Fruit fly (Drosophila melanogaster) whole organism, embryonic: ENCODE data around the gene CG7430.

ENCODE experiments used
- ATbp ChIP-seq: fragments of 200-800 bp; sonication (Bioruptor generic); optimal IDR thresholded peaks from 2 replicates; lab custom pipeline; 2017; ENCODE audit warnings: missing biosample characterization, mild to moderate bottlenecking, missing genetic modification characterization, missing genetic modification reagents
- Bgb ChIP-seq: fragments of 200-800 bp; sonication (Bioruptor generic); IDR thresholded peaks from 2 replicates; pipeline ENCODE4 v1.3.6; 2022; ENCODE audit warnings: missing biosample characterization, missing genetic modification characterization; ENCODE audit not compliant: partially characterized antibody
- Blimp-1 ChIP-seq: fragments of 200-800 bp; sonication (Bioruptor generic); optimal IDR thresholded peaks from 3 replicates; lab custom pipeline; 2018; ENCODE audit warnings: missing biosample characterization, missing genetic modification characterization, mild to moderate bottlenecking, moderate library complexity, missing genetic modification reagents
- C15 ChIP-seq: fragments of 200-800 bp; sonication (Bioruptor generic); IDR thresholded peaks from 3 replicates; pipeline ENCODE4 v1.3.6; 2022; ENCODE audit warnings: missing biosample characterization, missing genetic modification characterization
- CG11085 ChIP-seq: fragments of 200-800 bp; sonication (Bioruptor generic); IDR thresholded peaks from 2 replicates; pipeline ENCODE4 v1.3.6; 2022; ENCODE audit warnings: missing biosample characterization, missing genetic modification characterization
- CG11456 ChIP-seq: fragments of 200-800 bp; sonication (Bioruptor generic); IDR thresholded peaks from 3 replicates; pipeline ENCODE4 v1.3.6; 2022; ENCODE audit warnings: missing biosample characterization, missing genetic modification characterization
- CG11504 ChIP-seq: fragments of 200-800 bp; sonication (Bioruptor generic); optimal IDR thresholded peaks from 3 replicates; lab custom pipeline; 2019; ENCODE audit warnings: missing biosample characterization, mild to moderate bottlenecking, missing genetic modification characterization, moderate library complexity
- CG11560 ChIP-seq: fragments of 200-800 bp; sonication (Bioruptor generic); IDR thresholded peaks from 3 replicates; pipeline ENCODE4 v1.3.6; 2022; ENCODE audit warnings: missing biosample characterization, missing genetic modification characterization
- CG11696 ChIP-seq: fragments of 200-800 bp; sonication (Bioruptor generic); IDR thresholded peaks from 2 replicates; pipeline ENCODE4 v1.3.6; 2022; ENCODE audit warnings: missing biosample characterization, missing genetic modification characterization
- CG13123 ChIP-seq: fragments of 200-800 bp; sonication (Bioruptor generic); optimal IDR thresholded peaks from 2 replicates; lab custom pipeline; 2016; ENCODE audit warnings: missing biosample characterization, missing genetic modification characterization
- CG15011 ChIP-seq: fragments of 200-800 bp; sonication (Bioruptor generic); optimal IDR thresholded peaks from 3 replicates; lab custom pipeline; 2018; ENCODE audit warnings: missing biosample characterization, mild to moderate bottlenecking, missing genetic modification characterization
- CG16813 ChIP-seq: fragments of 200-800 bp; sonication (Bioruptor generic); IDR thresholded peaks from 3 replicates; pipeline ENCODE4 v1.3.6; 2022; ENCODE audit warnings: missing biosample characterization, missing genetic modification characterization; ENCODE audit not compliant: partially characterized antibody
- CG17186 ChIP-seq: fragments of 200-800 bp; sonication (Bioruptor generic); optimal IDR thresholded peaks from 3 replicates; lab custom pipeline; 2017; ENCODE audit warnings: missing biosample characterization, missing genetic modification reagents, missing genetic modification characterization
- CG2129 ChIP-seq: fragments of 200-800 bp; sonication (Bioruptor generic); IDR thresholded peaks from 2 replicates; pipeline ENCODE4 v1.3.6; 2022; ENCODE audit warnings: missing biosample characterization, missing genetic modification characterization; ENCODE audit not compliant: partially characterized antibody
- CG2712 ChIP-seq: fragments of 200-800 bp; optimal IDR thresholded peaks from 3 replicates; lab custom pipeline; 2019; ENCODE audit warnings: missing biosample characterization, mild to moderate bottlenecking, missing genetic modification characterization, moderate library complexity
- CG31365 ChIP-seq: fragments of 200-800 bp; sonication (Bioruptor generic); optimal IDR thresholded peaks from 2 replicates; lab custom pipeline; 2018; ENCODE audit warnings: missing biosample characterization, mild to moderate bottlenecking, missing genetic modification characterization
- CG31388 ChIP-seq: fragments of 200-800 bp; sonication (Bioruptor generic); optimal IDR thresholded peaks from 2 replicates; lab custom pipeline; 2016; ENCODE audit warnings: missing biosample characterization, missing genetic modification characterization
- CG33557 ChIP-seq: fragments of 200-800 bp; sonication (Bioruptor generic); optimal IDR thresholded peaks from 2 replicates; lab custom pipeline; 2019; ENCODE audit warnings: missing biosample characterization, mild to moderate bottlenecking, missing genetic modification characterization, moderate library complexity
- CG3407 ChIP-seq: fragments of 200-800 bp; sonication (Bioruptor generic); optimal IDR thresholded peaks from 2 replicates; lab custom pipeline; 2018; ENCODE audit warnings: missing biosample characterization, mild to moderate bottlenecking, missing genetic modification characterization
- CG8765 ChIP-seq: fragments of 200-800 bp; sonication (Bioruptor generic); IDR thresholded peaks from 2 replicates; pipeline ENCODE4 v1.3.6; 2022; ENCODE audit warnings: missing biosample characterization, missing genetic modification characterization
- CG9727 ChIP-seq: fragments of 200-800 bp; sonication (Bioruptor generic); optimal IDR thresholded peaks from 3 replicates; lab custom pipeline; 2017; ENCODE audit warnings: missing biosample characterization, mild to moderate bottlenecking, missing genetic modification characterization
- D19B ChIP-seq: fragments of 200-800 bp; sonication (Bioruptor generic); optimal IDR thresholded peaks from 2 replicates; lab custom pipeline; 2017; ENCODE audit warnings: missing biosample characterization, mild to moderate bottlenecking, missing genetic modification characterization
- Doc2 ChIP-seq: fragments of 200-800 bp; sonication (Bioruptor generic); IDR thresholded peaks from 2 replicates; pipeline ENCODE4 v1.3.6; 2022; ENCODE audit warnings: missing biosample characterization, missing genetic modification characterization
- Hand ChIP-seq: fragments of 200-800 bp; sonication (Bioruptor generic); optimal IDR thresholded peaks from 2 replicates; lab custom pipeline; 2017; ENCODE audit warnings: mild to moderate bottlenecking, missing biosample characterization, missing genetic modification reagents, missing genetic modification characterization
- Hey ChIP-seq: fragments of 200-800 bp; sonication (Bioruptor generic); optimal IDR thresholded peaks from 3 replicates; lab custom pipeline; 2018; ENCODE audit warnings: missing biosample characterization, mild to moderate bottlenecking, missing genetic modification characterization
- Hr3 ChIP-seq: fragments of 200-800 bp; sonication (Bioruptor generic); optimal IDR thresholded peaks from 3 replicates; lab custom pipeline; 2016; ENCODE audit warnings: missing biosample characterization, missing genetic modification characterization
- Lim3 ChIP-seq: fragments of 200-800 bp; sonication (Bioruptor generic); IDR thresholded peaks from 2 replicates; pipeline ENCODE4 v1.3.6; 2022; ENCODE audit warnings: missing biosample characterization, missing genetic modification characterization
- Med ChIP-seq: fragments of 200-800 bp; sonication (Bioruptor generic); peaks from one replicate; lab custom pipeline; 2016; ENCODE audit warnings: missing biosample characterization, missing genetic modification characterization, mild to moderate bottlenecking, inconsistent platforms, moderate library complexity
- NC2α ChIP-seq: fragments of 200-800 bp; sonication (Bioruptor generic); optimal IDR thresholded peaks from 2 replicates; lab custom pipeline; 2016; ENCODE audit warnings: missing biosample characterization, missing genetic modification characterization
- NC2β ChIP-seq: fragments of 200-800 bp; sonication (Bioruptor generic); optimal IDR thresholded peaks from 2 replicates; lab custom pipeline; 2016; ENCODE audit warnings: missing biosample characterization, missing genetic modification characterization
- NK7.1 ChIP-seq: fragments of 200-800 bp; sonication (Bioruptor generic); optimal IDR thresholded peaks from 3 replicates; lab custom pipeline; 2016; ENCODE audit warnings: missing biosample characterization, missing genetic modification characterization
- Xrp1 ChIP-seq: fragments of 200-800 bp; sonication (Bioruptor generic); IDR thresholded peaks from 2 replicates; pipeline ENCODE4 v1.3.6; 2022; ENCODE audit warnings: missing biosample characterization, missing genetic modification characterization
- al ChIP-seq: fragments of 200-800 bp; sonication (Bioruptor generic); IDR thresholded peaks from 2 replicates; pipeline ENCODE4 v1.3.6; 2022; ENCODE audit warnings: missing biosample characterization, missing genetic modification characterization
- btn ChIP-seq: fragments of 200-800 bp; sonication (Bioruptor generic); optimal IDR thresholded peaks from 2 replicates; lab custom pipeline; 2016; ENCODE audit warnings: missing biosample characterization, missing genetic modification characterization
- cad ChIP-seq: fragments of >200 bp; optimal IDR thresholded peaks from 2 replicates; lab custom pipeline; 2017; ENCODE audit warnings: missing biosample characterization, missing genetic modification characterization
- chinmo ChIP-seq: fragments of 200-800 bp; sonication (Bioruptor generic); IDR thresholded peaks from 4 replicates; pipeline ENCODE4 v1.3.6; 2022; ENCODE audit warnings: missing biosample characterization, missing genetic modification characterization; ENCODE audit not compliant: partially characterized antibody
- corto ChIP-seq: fragments of 200-800 bp; sonication (Bioruptor generic); optimal IDR thresholded peaks from 2 replicates; lab custom pipeline; 2016; ENCODE audit warnings: missing biosample characterization, mild to moderate bottlenecking, missing genetic modification characterization, moderate library complexity
- crol ChIP-seq: fragments of 200-800 bp; sonication (Bioruptor generic); IDR thresholded peaks from 2 replicates; pipeline ENCODE4 v1.3.6; 2022; ENCODE audit warnings: missing biosample characterization, missing genetic modification characterization
- ewg ChIP-seq: fragments of 200-800 bp; sonication (Bioruptor generic); optimal IDR thresholded peaks from 3 replicates; lab custom pipeline; 2017; ENCODE audit warnings: mild to moderate bottlenecking, missing biosample characterization, missing genetic modification reagents, missing genetic modification characterization
- fd3F ChIP-seq: fragments of 200-800 bp; sonication (Bioruptor generic); optimal IDR thresholded peaks from 2 replicates; lab custom pipeline; 2018; ENCODE audit warnings: missing biosample characterization, mild to moderate bottlenecking, missing genetic modification characterization, moderate library complexity
- insv ChIP-seq, 2 experiments: fragments of 200-800 bp; sonication (Bioruptor generic); optimal IDR thresholded peaks; 3 replicates each; lab custom pipeline; 2016 to 2018; ENCODE audit warnings: missing biosample characterization in 2 of 2, missing genetic modification characterization in 2 of 2
- inv ChIP-seq: fragments of 200-800 bp; sonication (Bioruptor generic); IDR thresholded peaks from 2 replicates; pipeline ENCODE4 v1.3.6; 2022; ENCODE audit warnings: missing biosample characterization, missing genetic modification characterization; ENCODE audit not compliant: partially characterized antibody
- maf-S ChIP-seq: fragments of 200-800 bp; sonication (Bioruptor generic); optimal IDR thresholded peaks from 2 replicates; lab custom pipeline; 2016; ENCODE audit warnings: missing biosample characterization, missing genetic modification characterization
- mam ChIP-seq: fragments of 200-800 bp; sonication (Bioruptor generic); optimal IDR thresholded peaks from 3 replicates; lab custom pipeline; 2016; ENCODE audit warnings: missing biosample characterization, missing genetic modification characterization
- mirr ChIP-seq: fragments of 200-800 bp; sonication (Bioruptor generic); optimal IDR thresholded peaks from 3 replicates; lab custom pipeline; 2018; ENCODE audit warnings: missing biosample characterization, mild to moderate bottlenecking, missing genetic modification characterization
- nerfin-1 ChIP-seq: fragments of 200-800 bp; sonication (Bioruptor generic); optimal IDR thresholded peaks from 3 replicates; lab custom pipeline; 2019; ENCODE audit warnings: missing biosample characterization, mild to moderate bottlenecking, missing genetic modification characterization, moderate library complexity
- ranshi ChIP-seq: fragments of 200-800 bp; sonication (Bioruptor generic); IDR thresholded peaks from 2 replicates; pipeline ENCODE4 v1.3.6; 2022; ENCODE audit warnings: missing biosample characterization, missing genetic modification characterization
- ro ChIP-seq: fragments of 200-800 bp; sonication (Bioruptor generic); IDR thresholded peaks from 2 replicates; pipeline ENCODE4 v1.3.6; 2022; ENCODE audit warnings: missing biosample characterization, missing genetic modification characterization
- ssp ChIP-seq: fragments of 200-800 bp; sonication (Bioruptor generic); IDR thresholded peaks from 2 replicates; pipeline ENCODE4 v1.3.6; 2022; ENCODE audit warnings: missing biosample characterization, missing genetic modification characterization
- ttk ChIP-seq: fragments of 200-800 bp; sonication (Bioruptor generic); IDR thresholded peaks from 2 replicates; pipeline ENCODE4 v2.1.2; 2022; ENCODE audit warnings: missing biosample characterization, missing genetic modification characterization
- vvl ChIP-seq: fragments of 200-800 bp; sonication (Bioruptor generic); IDR thresholded peaks from 2 replicates; pipeline ENCODE4 v1.3.6; 2022; ENCODE audit warnings: missing biosample characterization, missing genetic modification characterization
- zen ChIP-seq: fragments of 200-800 bp; sonication (Bioruptor generic); optimal IDR thresholded peaks from 3 replicates; lab custom pipeline; 2018; ENCODE audit warnings: missing biosample characterization, mild to moderate bottlenecking, missing genetic modification characterization, moderate library complexity

Gene CG7430

DNA sequence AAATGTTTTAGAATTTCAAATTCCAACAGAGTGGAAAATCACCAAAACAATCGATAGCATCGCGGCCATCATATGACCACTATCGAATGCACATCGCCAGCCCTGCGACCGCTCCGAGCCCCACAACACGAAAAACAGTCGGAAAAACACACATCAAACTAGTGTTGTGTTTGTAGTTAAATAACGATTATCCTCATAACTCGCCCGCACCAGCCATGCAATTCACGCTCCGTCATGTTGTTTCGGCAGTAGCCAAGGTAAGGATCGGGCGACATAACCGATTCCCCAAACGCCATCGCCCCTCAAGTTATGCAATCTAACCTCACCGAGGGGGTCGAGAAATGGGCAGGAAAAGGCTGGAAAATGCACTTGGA is 253 bp downstream of the CG7430 start (continued):
- TF ChIP-seq NK7.1 (GFP tag; lab: Kevin White, UChicago) (no peak), C15 (GFP tag; lab: Robert Waterston, UW) (no peak), ttk (no peak), btn (no peak), mam (GFP tag; lab: Kevin White, UChicago) (peak; percentile 21), CG8765 (GFP tag; lab: Robert Waterston, UW) (no peak), CG11456 (GFP tag; lab: Robert Waterston, UW) (no peak), ro (GFP tag; lab: Robert Waterston, UW) (no peak), Lim3 (no peak), cad (GFP tag; lab: Kevin White, UChicago) (no peak), CG11696 (GFP tag; lab: Robert Waterston, UW) (no peak), maf-S (GFP tag; lab: Kevin White, UChicago) (no peak), CG33557 (GFP tag; lab: Kevin White, UChicago) (no peak), CG11504 (tag; lab: Kevin White, UChicago) (no peak), mirr (no peak), CG2712 (tag; lab: Kevin White, UChicago) (no peak), Med (GFP tag; lab: Kevin White, UChicago) (no peak), ssp (no peak), NC2α (GFP tag; lab: Kevin White, UChicago) (no peak), CG17186 (GFP tag; lab: Kevin White, UChicago) (no peak), CG3407 (GFP tag; lab: Kevin White, UChicago) (no peak), ewg (no peak), CG2129 (GFP tag; lab: Robert Waterston, UW) (peak; percentile 54), crol (peak; percentile 56), CG31365 (tag; lab: Kevin White, UChicago) (no peak), CG13123 (GFP tag; lab: Kevin White, UChicago) (no peak), ATbp (GFP tag; lab: Kevin White, UChicago) (no peak), Hey (tag; lab: Kevin White, UChicago) (no peak), ranshi (GFP tag; lab: Robert Waterston, UW) (no peak), CG31388 (GFP tag; lab: Kevin White, UChicago) (no peak), fd3F (GFP tag; lab: Kevin White, UChicago) (no peak), Xrp1 (GFP tag; lab: Robert Waterston, UW) (no peak), Doc2 (GFP tag; lab: Robert Waterston, UW) (no peak), CG16813 (GFP tag; lab: Robert Waterston, UW) (peak; percentile 67), inv (GFP tag; lab: Robert Waterston, UW) (peak; percentile 58; the same call in 1 of the 2 replicates), Bgb (peak; percentile 76), D19B (GFP tag; lab: Kevin White, UChicago) (no peak), insv (GFP tag; optimal IDR thresholded peaks at IDR 0.05; lab: Kevin White, UChicago) (no peak), CG11560 (tag; lab: Robert Waterston, UW) (no peak; the same call in 2 of the 3 replicates), nerfin-1 (no peak), CG11085 (GFP tag; lab: Robert Waterston, UW) (peak; percentile 24; the same call in 1 of the 2 replicates), Hand (GFP tag; lab: Kevin White, UChicago) (no peak), al (0 out of 2 replicates have a peak, but pooled peaks have one; percentile 23), corto (GFP tag; lab: Kevin White, UChicago) (no peak), zen (tag; lab: Kevin White, UChicago) (no peak), vvl (GFP tag; lab: Robert Waterston, UW) (no peak; the same call in 1 of the 2 replicates), Hr3 (no peak), CG15011 (GFP tag; lab: Kevin White, UChicago) (no peak), chinmo (GFP tag; lab: Robert Waterston, UW) (0 out of 4 replicates have a peak, but pooled peaks have one; percentile 62), Blimp-1 (GFP tag; lab: Kevin White, UChicago) (no peak), NC2β (GFP tag; lab: Kevin White, UChicago) (no peak), CG9727 (GFP tag; lab: Kevin White, UChicago) (no peak)
